Worm (Caenorhabditis elegans) whole organism, mixed stage, embryonic: ENCODE data around the gene K11H12.10.

Experiments used
- bed-3 ChIP-seq: fragments of 200-800 bp; sonication (Bioruptor generic); optimal IDR thresholded peaks from 3 replicates; lab custom pipeline; 2018; ENCODE audit warnings: mild to moderate bottlenecking, missing genetic modification characterization, moderate library complexity, missing compliant biosample characterization
- nhr-76 ChIP-seq: sonication (generic microtip); optimal IDR thresholded peaks from 2 replicates; lab custom pipeline; 2017; ENCODE audit warnings: missing biosample characterization, missing genetic modification characterization
- snpc-4 ChIP-seq: fragments of 150-350 bp; optimal IDR thresholded peaks from 2 replicates; lab custom pipeline; 2014; ENCODE audit warnings: missing biosample characterization, missing genetic modification characterization
- sptf-1 ChIP-seq: sonication (generic microtip); optimal IDR thresholded peaks from 2 replicates; lab custom pipeline; 2017; ENCODE audit warnings: mild to moderate bottlenecking, missing genetic modification characterization, moderate library complexity, missing compliant biosample characterization
- unc-62 ChIP-seq: fragments of 150-350 bp; optimal IDR thresholded peaks from 2 replicates; lab custom pipeline; 2014; ENCODE audit warnings: missing biosample characterization, missing genetic modification reagents, missing genetic modification characterization

ce11 chrIV:639167-639566 lies 36.7 kb upstream of the K11H12.10 start:
- TF ChIP-seq snpc-4 = no peak
- no peak for TF ChIP-seq sptf-1 (tag; lab: Kevin White, UChicago)
- TF ChIP-seq unc-62 (GFP tag; lab: Kevin White, UChicago) = no peak
- TF ChIP-seq bed-3 (GFP tag; lab: Kevin White, UChicago) = no peak
- no peak for TF ChIP-seq nhr-76 (tag; lab: Kevin White, UChicago)
